Worm (Caenorhabditis elegans) whole organism, late embryonic: ENCODE data around the gene klp-6.

Experiments used
- ceh-18 ChIP-seq: sonication (generic microtip); optimal IDR thresholded peaks from 2 replicates; lab custom pipeline; 2016; ENCODE audit warnings: missing genetic modification characterization, missing compliant biosample characterization
- ceh-22 ChIP-seq: sonication (generic microtip); optimal IDR thresholded peaks from 2 replicates; lab custom pipeline; 2017; ENCODE audit warnings: missing biosample characterization, missing genetic modification characterization
- ceh-30 ChIP-seq: fragments of 150-350 bp; optimal IDR thresholded peaks from 2 replicates; lab custom pipeline; 2014; ENCODE audit warnings: missing biosample characterization, missing genetic modification characterization
- ceh-6 ChIP-seq: fragments of 200-800 bp; sonication (Bioruptor generic); optimal IDR thresholded peaks from 2 replicates; lab custom pipeline; 2018; ENCODE audit warnings: mild to moderate bottlenecking, missing genetic modification characterization, missing compliant biosample characterization
- dmd-4 ChIP-seq: sonication (generic microtip); optimal IDR thresholded peaks from 2 replicates; lab custom pipeline; 2016; ENCODE audit warnings: borderline replicate concordance, missing genetic modification characterization, missing compliant biosample characterization
- eyg-1 ChIP-seq: sonication (generic microtip); optimal IDR thresholded peaks from 2 replicates; lab custom pipeline; 2016; ENCODE audit warnings: missing genotype, missing genetic modification characterization, missing compliant biosample characterization
- odd-2 ChIP-seq: sonication (generic microtip); optimal IDR thresholded peaks from 2 replicates; lab custom pipeline; 2017; ENCODE audit warnings: antibody characterized with exemption, mild to moderate bottlenecking, missing genetic modification characterization, missing compliant biosample characterization
- pros-1 ChIP-seq: fragments of 150-350 bp; optimal IDR thresholded peaks from 2 replicates; lab custom pipeline; 2014; ENCODE audit warnings: missing biosample characterization, missing genetic modification reagents, missing genetic modification characterization
- rnt-1 ChIP-seq: sonication (generic microtip); optimal IDR thresholded peaks from 2 replicates; lab custom pipeline; 2016; ENCODE audit warnings: missing genetic modification characterization, missing compliant biosample characterization
- tbx-2 ChIP-seq: sonication (generic microtip); optimal IDR thresholded peaks from 2 replicates; lab custom pipeline; 2016; ENCODE audit warnings: missing genetic modification characterization, missing compliant biosample characterization
- ttx-3 ChIP-seq: sonication (generic microtip); optimal IDR thresholded peaks from 2 replicates; lab custom pipeline; 2016; ENCODE audit warnings: missing genetic modification reagents, missing genetic modification characterization, missing compliant biosample characterization
- unc-55 ChIP-seq: sonication (generic microtip); optimal IDR thresholded peaks from 2 replicates; lab custom pipeline; 2017; ENCODE audit warnings: missing biosample characterization, missing genetic modification reagents, missing genetic modification characterization
- ztf-16 ChIP-seq: sonication (generic microtip); optimal IDR thresholded peaks from 2 replicates; lab custom pipeline; 2017; ENCODE audit warnings: missing genetic modification characterization, missing compliant biosample characterization

DNA sequence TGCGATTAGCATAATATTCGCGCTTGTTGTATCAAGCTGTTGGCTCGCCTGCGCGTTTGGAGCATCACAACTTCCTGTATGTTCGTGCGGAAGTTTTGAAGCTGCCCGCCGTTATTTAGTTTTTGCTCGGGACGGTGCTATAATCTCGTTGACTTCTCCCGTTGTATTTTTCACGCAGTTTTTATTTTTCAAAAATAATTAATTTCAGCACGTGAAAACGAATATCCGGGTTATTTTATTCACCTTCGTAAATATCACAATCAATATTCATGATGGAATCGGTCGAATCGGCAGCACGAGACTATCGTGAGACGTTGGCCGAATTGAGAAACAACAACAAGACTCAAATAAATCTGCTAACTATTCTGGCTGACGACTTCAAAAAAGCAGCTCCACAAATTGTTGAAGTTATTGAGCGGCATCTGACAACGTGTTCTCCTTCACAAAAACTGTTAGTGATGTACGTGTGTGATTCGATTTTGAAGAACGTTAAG is 5.5 kb upstream of the klp-6 start:
- TF ChIP-seq unc-55 (GFP tag; lab: Kevin White, UChicago): no peak
- TF ChIP-seq ceh-18: no peak
- TF ChIP-seq tbx-2: no peak
- no peak for TF ChIP-seq ttx-3
- TF ChIP-seq odd-2: no peak
- no peak for TF ChIP-seq ztf-16 (tag; lab: Kevin White, UChicago)
- TF ChIP-seq dmd-4 (tag; lab: Kevin White, UChicago): no peak
- TF ChIP-seq eyg-1: no peak
- no peak for TF ChIP-seq ceh-30
- TF ChIP-seq rnt-1 (tag; lab: Kevin White, UChicago): no peak
- no peak for TF ChIP-seq ceh-6
- no peak for TF ChIP-seq ceh-22 (tag; lab: Kevin White, UChicago)
- TF ChIP-seq pros-1 (tag; lab: Kevin White, UChicago): no peak
